Fruit fly (Drosophila melanogaster): ENCODE data around the gene Cdc37.

- TF ChIP-seq CG14711 (tag; optimal IDR thresholded peaks at IDR 0.05), result peak; percentile 97
- TF ChIP-seq CG33017 (tag; optimal IDR thresholded peaks at IDR 0.05), result no peak
- TF ChIP-seq kay (GFP tag; ENCODE audit: borderline replicate concordance), result no peak
- TF ChIP-seq cnc (optimal IDR thresholded peaks at IDR 0.05), result no peak
- TF ChIP-seq tj (GFP tag; optimal IDR thresholded peaks at IDR 0.05), result no peak
- no peak for TF ChIP-seq Mnt (GFP tag; optimal IDR thresholded peaks at IDR 0.05)
- no peak for TF ChIP-seq CG7045 (GFP tag; optimal IDR thresholded peaks at IDR 0.05)
- TF ChIP-seq CG1620 (GFP tag; optimal IDR thresholded peaks at IDR 0.05), result no peak
- TF ChIP-seq Hr96 (GFP tag; optimal IDR thresholded peaks at IDR 0.05), result no peak
- no peak for TF ChIP-seq CG5204 (GFP tag; optimal IDR thresholded peaks at IDR 0.05)
- TF ChIP-seq CG11617 (GFP tag; optimal IDR thresholded peaks at IDR 0.05), result no peak
- no peak for TF ChIP-seq toe (GFP tag; optimal IDR thresholded peaks at IDR 0.05)
- no peak for TF ChIP-seq CG12768 (GFP tag; optimal IDR thresholded peaks at IDR 0.05)
- TF ChIP-seq pad (GFP tag; optimal IDR thresholded peaks at IDR 0.05), result no peak
Observed at dm6 chr3L:1798649-1799048, 3.5 kb downstream of the Cdc37 start, which contains the start of gene Patj.

All from whole organism, adult.